Fruit fly (Drosophila melanogaster): Measurements from ENCODE around the gene Or85e.

- TF ChIP-seq Mio (GFP tag; optimal IDR thresholded peaks at IDR 0.05) (no peak), pan (optimal IDR thresholded peaks at IDR 0.05) (no peak), h (GFP tag; optimal IDR thresholded peaks at IDR 0.05) (no peak), psq (GFP tag; optimal IDR thresholded peaks at IDR 0.05) (no peak), Hr78 (GFP tag; optimal IDR thresholded peaks at IDR 0.05) (no peak), CG32264 (GFP tag; optimal IDR thresholded peaks at IDR 0.05) (no peak), dmrt93B (GFP tag; optimal IDR thresholded peaks at IDR 0.05) (no peak), Rel (GFP tag; optimal IDR thresholded peaks at IDR 0.05) (no peak), Rel (tag; optimal IDR thresholded peaks at IDR 0.05) (no peak), foxo (GFP tag; optimal IDR thresholded peaks at IDR 0.05) (no peak), Jra (GFP tag; optimal IDR thresholded peaks at IDR 0.05) (no peak), GATAd (GFP tag; optimal IDR thresholded peaks at IDR 0.05) (no peak), fru (GFP tag; optimal IDR thresholded peaks at IDR 0.05) (no peak)
These were observed 14.9 kb downstream of the Or85e start for dm6 chr3R:8620737-8621136.

Measured in whole organism, wandering third instar larva.